Worm (Caenorhabditis elegans): ENCODE measurements around the gene nhr-106.
A peak's percentile ranks its signal among the peaks of the same experiment; 100 is the strongest.

nhr-106 gene

DNA sequence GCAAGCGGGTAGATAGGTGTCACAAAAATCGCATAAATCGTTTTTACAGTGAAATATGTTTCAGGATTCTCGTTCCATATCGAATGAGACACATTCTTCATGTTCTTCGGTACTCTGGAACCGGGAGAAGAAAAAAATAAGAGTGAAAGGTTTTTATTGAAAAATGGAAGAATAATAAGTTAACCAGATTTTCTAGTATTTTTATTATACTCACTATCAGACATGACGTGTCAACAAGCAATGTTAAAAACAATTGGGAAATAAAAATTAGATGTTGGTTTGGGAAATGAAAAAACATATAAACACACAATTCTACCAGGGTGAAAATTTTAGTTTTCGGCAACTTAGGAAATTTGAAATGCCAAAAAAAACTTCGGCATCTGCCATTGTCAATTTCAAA lies 23.0 kb downstream of the nhr-106 start, which contains the start of gene srh-37:
TSS of gene srh-37 (minus strand) at position 101 of the 400 bp plus-strand sequence.
- TF ChIP-seq lin-40 (tag; optimal IDR thresholded peaks at IDR 0.05) (no peak), C17E4.6 (GFP tag; IDR thresholded peaks at IDR 0.05) (no peak), ztf-3 (GFP tag; optimal IDR thresholded peaks at IDR 0.05) (no peak), rpc-1 (optimal IDR thresholded peaks at IDR 0.05) (no peak), rpc-1 (tag; optimal IDR thresholded peaks at IDR 0.05) (no peak), snpc-1.1 (tag; optimal IDR thresholded peaks at IDR 0.05; ENCODE audit: insufficient read depth) (no peak), Y53G8AR.9 (GFP tag; conservative IDR thresholded peaks at IDR 0.05) (no peak), dpl-1 (GFP tag; optimal IDR thresholded peaks at IDR 0.05) (no peak), cebp-1 (GFP tag; IDR thresholded peaks at IDR 0.05) (no peak), cebp-1 (tag; optimal IDR thresholded peaks at IDR 0.05) (no peak), madf-8 (GFP tag; conservative IDR thresholded peaks at IDR 0.05) (no peak), tlf-1 (GFP tag; optimal IDR thresholded peaks at IDR 0.05) (no peak), Y79H2A.3 (GFP tag; conservative IDR thresholded peaks at IDR 0.05) (no peak), C06A6.2 (GFP tag; conservative IDR thresholded peaks at IDR 0.05) (no peak), atf-7 (tag; optimal IDR thresholded peaks at IDR 0.05) (no peak)

DNA sequence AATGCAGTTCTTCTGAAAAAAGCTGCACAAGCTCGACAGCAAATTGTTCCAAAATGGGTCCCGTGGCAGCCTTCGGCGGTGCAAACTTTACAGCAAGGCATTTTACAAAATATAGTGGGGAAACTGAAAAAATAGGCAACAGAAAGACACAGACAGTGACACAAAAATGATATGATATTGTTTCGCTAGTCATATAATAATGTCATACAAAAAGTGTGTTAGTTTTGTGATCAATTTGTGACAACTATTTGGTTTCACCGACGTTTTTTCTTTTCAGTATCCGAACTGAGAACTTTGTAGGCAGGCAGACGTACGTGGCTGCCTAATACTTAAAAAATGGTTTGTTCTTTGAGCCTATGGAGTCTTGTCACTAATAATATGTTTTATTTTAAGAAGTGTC lies 30.0 kb downstream of the nhr-106 start, which contains the start of gene nhr-210:
TSS of gene nhr-210 (minus strand) at position 101 of the 400 bp plus-strand sequence.
- TF ChIP-seq madf-6 (GFP tag; IDR thresholded peaks at IDR 0.05): no peak
- TF ChIP-seq nhr-80 (tag; optimal IDR thresholded peaks at IDR 0.05): peak; percentile 44

DNA sequence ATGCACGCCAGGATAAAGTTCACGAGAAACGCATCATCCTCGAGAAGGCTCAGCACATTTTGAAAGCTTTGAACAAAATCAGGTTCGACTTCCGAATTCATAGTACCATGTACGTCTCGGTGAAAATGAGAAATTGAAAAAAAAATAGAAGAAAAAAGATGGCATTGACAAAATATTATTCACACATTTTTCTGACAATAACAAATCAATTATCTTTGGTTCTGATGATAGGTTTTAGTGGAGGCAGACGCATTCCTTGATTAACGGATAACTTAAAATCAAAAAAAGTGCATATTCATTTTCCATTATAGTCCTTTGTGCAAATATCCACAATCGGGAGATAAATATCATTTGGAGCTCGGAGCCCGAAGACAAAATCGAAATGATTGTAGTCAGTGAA lies 32.1 kb downstream of the nhr-106 start, which contains the start of gene srw-107:
TSS of gene srw-107 (minus strand) at position 101 of the 400 bp plus-strand sequence.
- TF ChIP-seq F52B5.7 (tag; optimal IDR thresholded peaks at IDR 0.05) (no peak), ceh-100 (GFP tag; IDR thresholded peaks at IDR 0.05) (no peak), ceh-27 (GFP tag; optimal IDR thresholded peaks at IDR 0.05) (no peak), attf-3 (GFP tag; conservative IDR thresholded peaks at IDR 0.05) (no peak), nhr-120 (GFP tag; IDR thresholded peaks at IDR 0.05) (no peak), Y56A3A.18 (GFP tag; IDR thresholded peaks at IDR 0.05) (no peak), hmg-1.2 (GFP tag; IDR thresholded peaks at IDR 0.05) (no peak), zfh-2 (GFP tag; conservative IDR thresholded peaks at IDR 0.05) (no peak), lir-1 (GFP tag; conservative IDR thresholded peaks at IDR 0.05) (no peak), somi-1 (GFP tag; optimal IDR thresholded peaks at IDR 0.05) (no peak), Y95B8A.8 (GFP tag; IDR thresholded peaks at IDR 0.05) (no peak), F57A8.1 (GFP tag; optimal IDR thresholded peaks at IDR 0.05) (no peak)

DNA sequence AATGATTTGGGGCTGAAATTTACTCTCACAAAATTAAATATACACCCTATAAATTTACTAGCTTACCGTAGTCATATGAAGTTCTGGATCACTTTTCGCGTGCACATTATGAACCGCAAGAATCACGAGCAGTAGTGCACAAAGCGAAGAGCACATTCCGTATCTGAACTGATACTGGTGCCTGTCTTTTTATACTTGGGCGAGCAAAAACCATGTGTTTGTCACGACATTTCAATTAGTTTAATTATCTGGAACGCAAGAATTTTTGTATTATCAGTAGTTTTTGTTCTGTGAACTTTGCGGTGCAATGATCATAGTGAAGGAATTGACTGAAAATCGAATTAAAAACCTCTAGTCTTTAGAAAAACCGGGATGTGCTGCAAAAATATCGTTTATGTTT lies 34.6 kb downstream of the nhr-106 start, which contains the start of gene lipl-3:
TSS of gene lipl-3 (minus strand) at position 161 of the 400 bp plus-strand sequence.
- peak; percentile 30 for TF ChIP-seq nhr-80 (tag; optimal IDR thresholded peaks at IDR 0.05)
- no peak for TF ChIP-seq mxl-1 (tag; optimal IDR thresholded peaks at IDR 0.05)

DNA sequence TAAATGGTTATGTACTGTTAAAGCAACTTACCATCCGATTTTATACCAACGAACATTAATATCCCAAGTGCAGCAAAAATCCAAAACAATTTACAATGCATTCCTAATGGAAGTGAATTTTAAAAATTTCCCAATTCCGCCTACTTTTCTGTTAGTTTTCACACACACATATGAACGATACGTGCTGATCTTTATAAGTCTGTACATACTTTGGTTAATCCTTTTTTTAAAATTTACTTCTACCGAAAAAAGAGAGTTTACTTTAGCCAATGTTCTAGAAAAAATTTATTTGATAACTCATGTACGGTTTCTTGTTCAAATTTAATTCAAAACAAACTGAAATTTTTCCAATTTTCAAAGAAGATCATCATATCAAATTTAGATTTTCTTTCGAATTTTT lies 35.6 kb downstream of the nhr-106 start, which contains the start of gene R11G11.16:
TSS of gene R11G11.16 (minus strand) at position 101 of the 400 bp plus-strand sequence.
- no peak for TF ChIP-seq snpc-4 (GFP tag; optimal IDR thresholded peaks at IDR 0.05)
- no peak for TF ChIP-seq snpc-4 (tag; optimal IDR thresholded peaks at IDR 0.05)
- no peak for TF ChIP-seq snpc-3.4 (tag; optimal IDR thresholded peaks at IDR 0.05)
- TF ChIP-seq ztf-28 (GFP tag; IDR thresholded peaks at IDR 0.05): no peak
- no peak for TF ChIP-seq lag-1 (GFP tag; IDR thresholded peaks at IDR 0.05)
- TF ChIP-seq nhr-90 (tag; optimal IDR thresholded peaks at IDR 0.05): no peak
- TF ChIP-seq madf-3 (GFP tag; IDR thresholded peaks at IDR 0.05): no peak
- no peak for TF ChIP-seq Y79H2A.3 (GFP tag; conservative IDR thresholded peaks at IDR 0.05)
- no peak for TF ChIP-seq B0019.2 (GFP tag; conservative IDR thresholded peaks at IDR 0.05)
- TF ChIP-seq lin-26 (GFP tag; IDR thresholded peaks at IDR 0.05): no peak
- TF ChIP-seq cebp-2 (GFP tag; IDR thresholded peaks at IDR 0.05): no peak
- TF ChIP-seq egl-44 (GFP tag; IDR thresholded peaks at IDR 0.05): no peak
- no peak for TF ChIP-seq hmg-1.2 (GFP tag; IDR thresholded peaks at IDR 0.05)
- TF ChIP-seq nhr-179 (tag; optimal IDR thresholded peaks at IDR 0.05): no peak
- TF ChIP-seq mel-28 (tag; optimal IDR thresholded peaks at IDR 0.05; ENCODE audit: borderline replicate concordance): no peak
- TF ChIP-seq madf-8 (GFP tag; conservative IDR thresholded peaks at IDR 0.05): no peak
- no peak for TF ChIP-seq K11D2.4 (GFP tag; IDR thresholded peaks at IDR 0.05)

Data from whole organism, young adult.